Worm (Caenorhabditis elegans) whole organism, young adult: ENCODE data around the gene R02F11.1.
A peak's percentile ranks its signal among the peaks of the same experiment; 100 is the strongest.

ENCODE experiments used
- C06A6.2 ChIP-seq: fragments of 200-800 bp; sonication (Bioruptor generic); conservative IDR thresholded peaks from 2 replicates; pipeline ENCODE4 v1.3.6; 2022; ENCODE audit warnings: missing genetic modification characterization, missing compliant biosample characterization
- D2030.7 ChIP-seq: fragments of 200-800 bp; sonication (Bioruptor generic); IDR thresholded peaks from 2 replicates; pipeline ENCODE4 v1.3.6; 2022; ENCODE audit warnings: missing genetic modification reagents, missing genetic modification characterization, missing compliant biosample characterization
- F23B12.7 ChIP-seq: sonication (generic microtip); optimal IDR thresholded peaks from 2 replicates; lab custom pipeline; 2017; ENCODE audit warnings: missing genetic modification characterization, mild to moderate bottlenecking, missing compliant biosample characterization, antibody characterized with exemption, moderate library complexity; ENCODE audit not compliant: insufficient read depth
- F37B4.10 ChIP-seq: fragments of 200-800 bp; sonication (Bioruptor generic); IDR thresholded peaks from 2 replicates; pipeline ENCODE4 v1.3.6; 2022; ENCODE audit warnings: missing genetic modification characterization, missing compliant biosample characterization
- F52B5.7 ChIP-seq: sonication (generic microtip); optimal IDR thresholded peaks from 2 replicates; lab custom pipeline; 2016; ENCODE audit warnings: mild to moderate bottlenecking, missing genetic modification characterization, missing compliant biosample characterization
- F55B11.4 ChIP-seq: sonication (generic microtip); optimal IDR thresholded peaks from 2 replicates; lab custom pipeline; 2016; ENCODE audit warnings: missing compliant biosample characterization, missing genetic modification characterization, borderline replicate concordance; ENCODE audit not compliant: insufficient read depth
- F57A8.1 ChIP-seq: fragments of 200-800 bp; sonication (Bioruptor generic); optimal IDR thresholded peaks from 2 replicates; lab custom pipeline; 2018; ENCODE audit warnings: mild to moderate bottlenecking, missing genetic modification characterization, moderate library complexity, missing compliant biosample characterization
- Y53G8AR.9 ChIP-seq: fragments of 200-800 bp; sonication (Bioruptor generic); conservative IDR thresholded peaks from 2 replicates; pipeline ENCODE4 v1.3.6; 2022; ENCODE audit warnings: missing genetic modification reagents, missing genetic modification characterization, missing compliant biosample characterization
- ama-1 ChIP-seq, 3 experiments: fragments of 150-350 bp in 1 of 3; sonication (generic microtip) in 2 of 3; optimal IDR thresholded peaks; 2 replicates each; lab custom pipeline; 2014 to 2018; ENCODE audit warnings: missing biosample characterization in 2 of 3, missing genetic modification characterization in 2 of 3, missing genetic modification reagents in 2 of 3
- athp-1 ChIP-seq: sonication (generic microtip); optimal IDR thresholded peaks from 2 replicates; lab custom pipeline; 2017; ENCODE audit warnings: mild to moderate bottlenecking, missing genetic modification characterization, missing compliant biosample characterization
- attf-5 ChIP-seq: fragments of 200-800 bp; sonication (Bioruptor generic); optimal IDR thresholded peaks from 2 replicates; lab custom pipeline; 2018; ENCODE audit warnings: mild to moderate bottlenecking, missing genetic modification characterization, missing compliant biosample characterization
- attf-6 ChIP-seq: fragments of 200-800 bp; sonication (Bioruptor generic); IDR thresholded peaks from 2 replicates; pipeline ENCODE4 v1.3.6; 2022; ENCODE audit warnings: missing genetic modification reagents, missing genetic modification characterization, missing compliant biosample characterization
- bed-1 ChIP-seq: fragments of 200-800 bp; sonication (Bioruptor generic); IDR thresholded peaks from 2 replicates; pipeline ENCODE4 v1.3.6; 2022; ENCODE audit warnings: missing genetic modification reagents, missing genetic modification characterization, missing compliant biosample characterization
- ccch-3 ChIP-seq: fragments of 200-800 bp; sonication (Bioruptor generic); optimal IDR thresholded peaks from 2 replicates; lab custom pipeline; 2018; ENCODE audit warnings: mild to moderate bottlenecking, missing genetic modification characterization, missing compliant biosample characterization
- ceh-100 ChIP-seq: fragments of 200-800 bp; sonication (Bioruptor generic); IDR thresholded peaks from 2 replicates; pipeline ENCODE4 v1.3.6; 2022; ENCODE audit warnings: missing genetic modification reagents, missing genetic modification characterization, missing compliant biosample characterization
- ceh-40 ChIP-seq: fragments of 200-800 bp; sonication (Bioruptor generic); IDR thresholded peaks from 2 replicates; pipeline ENCODE4 v1.3.6; 2022; ENCODE audit warnings: missing genetic modification characterization, missing compliant biosample characterization
- chd-7 ChIP-seq: sonication (generic microtip); optimal IDR thresholded peaks from 2 replicates; lab custom pipeline; 2016; ENCODE audit warnings: mild to moderate bottlenecking, missing genetic modification characterization, moderate library complexity, missing compliant biosample characterization
- egl-18 ChIP-seq: fragments of 200-800 bp; sonication (Bioruptor generic); IDR thresholded peaks from 2 replicates; pipeline ENCODE4 v1.3.6; 2022; ENCODE audit warnings: missing genetic modification reagents, missing genetic modification characterization, missing compliant biosample characterization
- egrh-3 ChIP-seq: fragments of 200-800 bp; sonication (Bioruptor generic); IDR thresholded peaks from 2 replicates; pipeline ENCODE4 v1.3.6; 2022; ENCODE audit warnings: missing genetic modification reagents, missing genetic modification characterization, missing compliant biosample characterization
- ets-4 ChIP-seq: fragments of 200-800 bp; sonication (Bioruptor generic); optimal IDR thresholded peaks from 2 replicates; lab custom pipeline; 2018; ENCODE audit warnings: mild to moderate bottlenecking, missing genetic modification characterization, missing compliant biosample characterization
- hmg-20 ChIP-seq: fragments of 200-800 bp; sonication (Bioruptor generic); IDR thresholded peaks from 2 replicates; pipeline ENCODE4 v1.3.6; 2022; ENCODE audit warnings: missing genetic modification reagents, missing genetic modification characterization, missing compliant biosample characterization
- hrde-1 ChIP-seq: sonication (generic microtip); optimal IDR thresholded peaks from 2 replicates; lab custom pipeline; 2016; ENCODE audit warnings: missing genetic modification characterization, mild to moderate bottlenecking, missing compliant biosample characterization, moderate library complexity, missing genotype, missing genetic modification reagents, borderline replicate concordance
- hsf-1 ChIP-seq: fragments of 200-800 bp; sonication (Bioruptor generic); IDR thresholded peaks from 2 replicates; pipeline ENCODE4 v1.3.6; 2022; ENCODE audit warnings: missing genetic modification reagents, missing genetic modification characterization, missing compliant biosample characterization
- let-526 ChIP-seq: fragments of 200-800 bp; sonication (Bioruptor generic); IDR thresholded peaks from 2 replicates; pipeline ENCODE4 v1.3.6; 2022; ENCODE audit warnings: missing genetic modification reagents, missing genetic modification characterization, missing compliant biosample characterization
- let-607 ChIP-seq, 2 experiments: fragments of 200-800 bp in 1 of 2; sonication (Bioruptor generic) in 1 of 2; sonication (generic microtip) in 1 of 2; optimal IDR thresholded peaks; 2 replicates each; lab custom pipeline; 2016 to 2018; ENCODE audit warnings: mild to moderate bottlenecking in 2 of 2, missing compliant biosample characterization in 2 of 2, missing genetic modification characterization in 2 of 2, moderate library complexity in 2 of 2, missing genotype in 1 of 2
- lin-40 ChIP-seq: sonication (generic microtip); optimal IDR thresholded peaks from 2 replicates; lab custom pipeline; 2016; ENCODE audit warnings: missing genetic modification characterization, mild to moderate bottlenecking, missing compliant biosample characterization, missing genotype, missing genetic modification reagents
- lir-1 ChIP-seq: fragments of 200-800 bp; sonication (Bioruptor generic); conservative IDR thresholded peaks from 2 replicates; pipeline ENCODE4 v1.3.6; 2022; ENCODE audit warnings: missing genetic modification reagents, missing genetic modification characterization, missing compliant biosample characterization
- lsl-1 ChIP-seq: fragments of 200-800 bp; sonication (Bioruptor generic); optimal IDR thresholded peaks from 2 replicates; lab custom pipeline; 2018; ENCODE audit warnings: mild to moderate bottlenecking, missing genetic modification characterization, moderate library complexity, missing compliant biosample characterization
- lsy-27 ChIP-seq: sonication (generic microtip); optimal IDR thresholded peaks from 2 replicates; lab custom pipeline; 2017; ENCODE audit warnings: missing genetic modification characterization, mild to moderate bottlenecking, missing compliant biosample characterization, antibody characterized with exemption, missing genotype, borderline replicate concordance; ENCODE audit not compliant: insufficient read depth
- madf-3 ChIP-seq: fragments of 200-800 bp; sonication (Bioruptor generic); IDR thresholded peaks from 2 replicates; pipeline ENCODE4 v1.3.6; 2022; ENCODE audit warnings: missing genetic modification reagents, missing genetic modification characterization, missing compliant biosample characterization
- madf-6 ChIP-seq: fragments of 200-800 bp; sonication (Bioruptor generic); IDR thresholded peaks from 2 replicates; pipeline ENCODE4 v1.3.6; 2022; ENCODE audit warnings: missing genetic modification reagents, missing genetic modification characterization, missing compliant biosample characterization
- rcor-1 ChIP-seq: fragments of 200-800 bp; sonication (Bioruptor generic); IDR thresholded peaks from 2 replicates; pipeline ENCODE4 v1.3.6; 2022; ENCODE audit warnings: missing genetic modification reagents, missing genetic modification characterization, missing compliant biosample characterization
- repo-1 ChIP-seq: sonication (generic microtip); optimal IDR thresholded peaks from 2 replicates; lab custom pipeline; 2017; ENCODE audit warnings: mild to moderate bottlenecking, missing genetic modification characterization, missing compliant biosample characterization
- somi-1 ChIP-seq: fragments of 200-800 bp; sonication (Bioruptor generic); optimal IDR thresholded peaks from 2 replicates; lab custom pipeline; 2018; ENCODE audit warnings: mild to moderate bottlenecking, missing genetic modification characterization, missing compliant biosample characterization
- tbp1 ChIP-seq: fragments of 200-800 bp; sonication (Bioruptor generic); optimal IDR thresholded peaks from 2 replicates; lab custom pipeline; 2018; ENCODE audit warnings: mild to moderate bottlenecking, missing genetic modification characterization, missing compliant biosample characterization
- unc-62 ChIP-seq: fragments of 150-350 bp; optimal IDR thresholded peaks from 2 replicates; lab custom pipeline; 2014; ENCODE audit warnings: missing biosample characterization, missing genetic modification reagents, missing genetic modification characterization
- zfh-2 ChIP-seq: fragments of 200-800 bp; sonication (Bioruptor generic); conservative IDR thresholded peaks from 2 replicates; pipeline ENCODE4 v1.3.6; 2022; ENCODE audit warnings: missing genetic modification reagents, missing genetic modification characterization, missing compliant biosample characterization
- zim-3 ChIP-seq: sonication (generic microtip); optimal IDR thresholded peaks from 2 replicates; lab custom pipeline; 2017; ENCODE audit warnings: mild to moderate bottlenecking, missing genetic modification characterization, moderate library complexity, missing compliant biosample characterization
- ztf-18 ChIP-seq: sonication (generic microtip); optimal IDR thresholded peaks from 2 replicates; lab custom pipeline; 2016; ENCODE audit warnings: missing genotype, mild to moderate bottlenecking, missing genetic modification characterization, missing compliant biosample characterization
- ztf-25 ChIP-seq: fragments of 200-800 bp; sonication (Bioruptor generic); IDR thresholded peaks from 2 replicates; pipeline ENCODE4 v1.3.6; 2022; ENCODE audit warnings: missing genetic modification reagents, missing genetic modification characterization, missing compliant biosample characterization
- ztf-26 ChIP-seq: sonication (generic microtip); optimal IDR thresholded peaks from 2 replicates; lab custom pipeline; 2017; ENCODE audit warnings: missing genetic modification characterization, missing compliant biosample characterization
- ztf-28 ChIP-seq: fragments of 200-800 bp; sonication (Bioruptor generic); IDR thresholded peaks from 2 replicates; pipeline ENCODE4 v1.3.6; 2022; ENCODE audit warnings: missing genetic modification reagents, missing genetic modification characterization, missing compliant biosample characterization
- ztf-3 ChIP-seq: fragments of 200-800 bp; sonication (Bioruptor generic); optimal IDR thresholded peaks from 2 replicates; lab custom pipeline; 2018; ENCODE audit warnings: mild to moderate bottlenecking, missing genetic modification characterization, missing compliant biosample characterization

R02F11.1 gene

DNA sequence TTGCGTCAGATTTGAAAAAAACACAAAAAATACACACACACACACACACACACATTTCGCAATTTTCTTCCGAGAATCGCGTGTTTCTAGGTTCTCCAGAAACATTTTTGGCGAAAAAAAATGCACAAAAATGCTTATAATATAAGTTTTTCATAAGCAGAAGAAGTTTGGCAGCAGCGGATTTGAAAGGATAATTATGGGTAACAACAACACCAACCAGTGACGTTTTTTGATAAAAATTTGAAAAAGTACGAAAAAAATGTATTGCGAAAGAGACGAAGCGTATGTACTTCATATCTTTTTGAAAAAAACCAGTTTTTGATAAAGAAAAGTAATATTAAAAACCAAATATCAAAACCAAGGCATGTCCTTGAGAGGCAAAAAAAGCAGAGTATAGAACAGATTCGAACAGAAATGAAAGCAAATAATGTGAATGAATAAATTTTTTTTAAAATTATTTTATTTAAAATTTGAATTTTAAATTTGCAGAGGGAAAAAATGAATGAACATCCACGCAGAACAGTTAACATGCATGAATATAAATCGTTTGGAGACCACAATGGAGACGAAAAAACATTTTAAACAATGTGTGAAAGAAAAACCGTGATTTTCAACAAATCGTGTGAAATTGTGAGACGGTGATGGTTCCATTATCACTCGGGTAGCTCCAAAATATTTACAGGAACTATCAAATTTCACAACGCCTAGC, 22.9 kb downstream of the R02F11.1 start (continued):
- TF ChIP-seq zim-3 (tag; lab: Kevin White, UChicago) (peak; percentile 84), tbp1 (GFP tag; lab: Kevin White, UChicago) (peak; percentile 3), lin-40 (tag; lab: Kevin White, UChicago) (peak; percentile 66), zfh-2 (GFP tag; lab: Robert Waterston, UW) (no peak), ccch-3 (GFP tag; lab: Kevin White, UChicago) (peak; percentile 33), F23B12.7 (tag; lab: Kevin White, UChicago) (no peak), ztf-28 (GFP tag; lab: Robert Waterston, UW) (no peak), Y53G8AR.9 (GFP tag; lab: Robert Waterston, UW) (0 out of 2 replicates have a peak, but pooled peaks have one; percentile 31), ceh-100 (no peak), F55B11.4 (no peak), repo-1 (tag; lab: Kevin White, UChicago) (peak; percentile 89), C06A6.2 (GFP tag; lab: Robert Waterston, UW) (peak; percentile 46), madf-6 (GFP tag; lab: Robert Waterston, UW) (peak; percentile 44), let-526 (no peak), athp-1 (tag; lab: Kevin White, UChicago) (peak; percentile 91), ama-1 (optimal IDR thresholded peaks at IDR 0.05; lab: Kevin White, UChicago) (peak; percentile 80), ama-1 (GFP tag; optimal IDR thresholded peaks at IDR 0.05; lab: Kevin White, UChicago) (peak; percentile 18 to 62)

DNA sequence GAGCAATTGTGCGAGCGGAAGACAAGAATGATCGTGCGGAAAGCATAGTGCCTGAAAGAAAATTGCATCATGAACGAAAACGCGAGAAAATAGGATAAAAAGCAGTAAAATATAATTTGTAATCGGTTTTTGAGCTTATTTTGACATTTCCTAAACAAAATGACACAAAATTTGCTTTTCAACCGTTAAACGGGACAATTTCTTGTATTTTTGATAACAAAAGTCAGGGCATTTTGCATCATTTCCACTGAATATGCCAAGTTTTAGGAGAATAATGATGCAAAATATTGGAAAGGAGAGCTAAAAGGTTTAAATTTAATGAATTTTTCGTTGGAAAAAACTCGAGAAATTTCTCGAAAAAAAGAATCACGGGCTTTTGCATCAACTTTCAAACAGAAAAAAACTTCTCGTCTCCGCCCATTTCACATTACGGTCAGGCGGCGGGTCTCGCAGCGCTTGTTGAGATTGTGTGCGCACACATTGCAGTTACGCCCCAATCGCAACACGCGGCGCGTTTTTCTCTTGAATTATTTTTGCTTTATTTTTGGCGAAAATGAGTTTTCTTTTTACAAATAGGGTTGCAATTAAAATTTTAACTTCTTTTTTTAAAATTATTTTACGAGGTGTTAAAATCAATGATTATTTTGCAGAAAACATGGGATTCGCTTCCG, 26.0 kb downstream of the R02F11.1 start, which contains the start of the genes hsp-6 and C37H5.5:
Gene hsp-6 (minus strand): TSS at position 51 of the 671 bp plus-strand sequence.
Gene C37H5.5 (plus strand): TSS at position 651 of the 671 bp plus-strand sequence.
- TF ChIP-seq ztf-26 (peak; percentile 38), madf-3 (GFP tag; lab: Robert Waterston, UW) (no peak), ama-1 (optimal IDR thresholded peaks at IDR 0.05; lab: Kevin White, UChicago) (no peak), ama-1 (GFP tag; optimal IDR thresholded peaks at IDR 0.05; lab: Kevin White, UChicago) (no peak), lsy-27 (tag; lab: Kevin White, UChicago) (no peak), C06A6.2 (GFP tag; lab: Robert Waterston, UW) (peak; percentile 68; the same call in 1 of the 2 replicates), ceh-40 (GFP tag; lab: Robert Waterston, UW) (no peak), hsf-1 (GFP tag; lab: Robert Waterston, UW) (peak; percentile 91), ztf-3 (GFP tag; lab: Kevin White, UChicago) (no peak), lir-1 (GFP tag; lab: Robert Waterston, UW) (peak; percentile 78), hmg-20 (GFP tag; lab: Robert Waterston, UW) (no peak), unc-62 (GFP tag; lab: Kevin White, UChicago) (no peak), egl-18 (GFP tag; lab: Robert Waterston, UW) (no peak), bed-1 (GFP tag; lab: Robert Waterston, UW) (no peak), hrde-1 (no peak), ets-4 (GFP tag; lab: Kevin White, UChicago) (no peak), egrh-3 (GFP tag; lab: Robert Waterston, UW) (peak; percentile 26; the same call in 1 of the 2 replicates), rcor-1 (GFP tag; lab: Robert Waterston, UW) (peak; percentile 78), F57A8.1 (GFP tag; lab: Kevin White, UChicago) (no peak), ztf-18 (tag; lab: Kevin White, UChicago) (peak; percentile 47), lsl-1 (GFP tag; lab: Kevin White, UChicago) (peak; percentile 91), F37B4.10 (no peak), somi-1 (GFP tag; lab: Kevin White, UChicago) (peak; percentile 56), D2030.7 (GFP tag; lab: Robert Waterston, UW) (peak; percentile 72), zfh-2 (GFP tag; lab: Robert Waterston, UW) (no peak), chd-7 (tag; lab: Kevin White, UChicago) (no peak), attf-5 (GFP tag; lab: Kevin White, UChicago) (peak; percentile 75), let-607 (tag; optimal IDR thresholded peaks at IDR 0.05; lab: Kevin White, UChicago) (peak in 1 of 2 experiments; percentile 32), attf-6 (GFP tag; lab: Robert Waterston, UW) (no peak), lin-40 (tag; lab: Kevin White, UChicago) (peak; percentile 69), F52B5.7 (tag; lab: Kevin White, UChicago) (no peak), ztf-25 (no peak)
